Fruit fly (Drosophila melanogaster) whole organism, embryonic: ENCODE measurements around the gene CycC.

Source experiments
- Awh ChIP-seq: fragments of 200-800 bp; sonication (Bioruptor generic); IDR thresholded peaks from 2 replicates; pipeline ENCODE4, ENCODE4 v1.3.6; 2022; ENCODE audit warnings: missing biosample characterization, missing genetic modification characterization
- CG10543 ChIP-seq: fragments of 200-800 bp; sonication (Bioruptor generic); optimal IDR thresholded peaks from 3 replicates; lab custom pipeline; 2017; ENCODE audit warnings: missing biosample characterization, mild to moderate bottlenecking, missing genetic modification characterization, moderate library complexity
- CG12219 ChIP-seq: fragments of 200-800 bp; sonication (Bioruptor generic); optimal IDR thresholded peaks from 3 replicates; lab custom pipeline; 2018; ENCODE audit warnings: missing biosample characterization, mild to moderate bottlenecking, missing genetic modification characterization
- CG1233 ChIP-seq: fragments of 200-800 bp; sonication (Bioruptor generic); optimal IDR thresholded peaks from 4 replicates; lab custom pipeline; 2018; ENCODE audit warnings: missing biosample characterization, mild to moderate bottlenecking, missing genetic modification characterization
- CG12744 ChIP-seq: fragments of 200-800 bp; sonication (Bioruptor generic); optimal IDR thresholded peaks from 2 replicates; lab custom pipeline; 2016; ENCODE audit warnings: missing biosample characterization, missing genetic modification characterization
- CG14014 ChIP-seq: fragments of 200-800 bp; sonication (Bioruptor generic); IDR thresholded peaks from 2 replicates; pipeline ENCODE4 v1.3.6; 2022; ENCODE audit warnings: missing biosample characterization, missing genetic modification characterization
- CG15269 ChIP-seq: fragments of 200-800 bp; sonication (Bioruptor generic); optimal IDR thresholded peaks from 2 replicates; lab custom pipeline; 2018; ENCODE audit warnings: missing biosample characterization, mild to moderate bottlenecking, missing genetic modification characterization, moderate library complexity
- CG1792 ChIP-seq: fragments of 200-800 bp; sonication (Bioruptor generic); optimal IDR thresholded peaks from 2 replicates; lab custom pipeline; 2016; ENCODE audit warnings: missing biosample characterization, missing genetic modification characterization
- CG18599 ChIP-seq: fragments of 200-800 bp; sonication (Bioruptor generic); optimal IDR thresholded peaks from 3 replicates; lab custom pipeline; 2017; ENCODE audit warnings: missing biosample characterization, missing genetic modification characterization, mild to moderate bottlenecking, moderate library complexity, missing genetic modification reagents
- CG2120 ChIP-seq: fragments of 200-800 bp; sonication (Bioruptor generic); optimal IDR thresholded peaks from 3 replicates; lab custom pipeline; 2016; ENCODE audit warnings: missing biosample characterization, missing genetic modification characterization
- CG2202 ChIP-seq: fragments of 200-800 bp; sonication (Bioruptor generic); optimal IDR thresholded peaks from 2 replicates; lab custom pipeline; 2018; ENCODE audit warnings: missing biosample characterization, mild to moderate bottlenecking, missing genetic modification characterization
- CG31224 ChIP-seq: fragments of 200-800 bp; sonication (Bioruptor generic); IDR thresholded peaks from 2 replicates; pipeline ENCODE4 v1.3.6; 2022; ENCODE audit warnings: missing biosample characterization, missing genetic modification characterization
- CG4282 ChIP-seq: fragments of 200-800 bp; sonication (Bioruptor generic); optimal IDR thresholded peaks from 2 replicates; lab custom pipeline; 2016; ENCODE audit warnings: missing biosample characterization, missing genetic modification characterization
- CG4820 ChIP-seq: fragments of 200-800 bp; sonication (Bioruptor generic); optimal IDR thresholded peaks from 3 replicates; lab custom pipeline; 2016; ENCODE audit warnings: missing biosample characterization, missing genetic modification characterization
- CG6175 ChIP-seq: fragments of 200-800 bp; sonication (Bioruptor generic); IDR thresholded peaks from 3 replicates; pipeline ENCODE4 v1.3.6; 2022; ENCODE audit warnings: missing biosample characterization, missing genetic modification characterization
- CG6689 ChIP-seq: fragments of 200-800 bp; sonication (Bioruptor generic); IDR thresholded peaks from 2 replicates; pipeline ENCODE4 v1.3.6; 2022; ENCODE audit warnings: missing biosample characterization, missing genetic modification characterization
- CG7963 ChIP-seq: fragments of 200-800 bp; sonication (Bioruptor generic); IDR thresholded peaks from 3 replicates; pipeline ENCODE4 v1.3.6; 2022; ENCODE audit warnings: missing biosample characterization, missing genetic modification characterization; ENCODE audit not compliant: partially characterized antibody
- CG8290 ChIP-seq, 3 experiments: fragments of 200-800 bp; sonication (Bioruptor generic); optimal IDR thresholded peaks; 2 replicates each; lab custom pipeline; 2016 to 2019; ENCODE audit warnings: missing biosample characterization in 3 of 3, missing genetic modification characterization in 3 of 3, mild to moderate bottlenecking in 2 of 3, moderate library complexity in 1 of 3
- CG9437 ChIP-seq: fragments of 200-800 bp; sonication (Bioruptor generic); optimal IDR thresholded peaks from 2 replicates; lab custom pipeline; 2018; ENCODE audit warnings: missing biosample characterization, mild to moderate bottlenecking, missing genetic modification characterization
- CG9817 ChIP-seq: fragments of 200-800 bp; sonication (Bioruptor generic); optimal IDR thresholded peaks from 2 replicates; lab custom pipeline; 2018; ENCODE audit warnings: missing biosample characterization, mild to moderate bottlenecking, missing genetic modification characterization, moderate library complexity
- CkIIα-i1 ChIP-seq: fragments of 200-800 bp; sonication (Bioruptor generic); IDR thresholded peaks from 2 replicates; pipeline ENCODE4 v1.3.6; 2022; ENCODE audit warnings: missing biosample characterization, missing genetic modification characterization
- Dbx ChIP-seq: fragments of 200-800 bp; sonication (Bioruptor generic); IDR thresholded peaks from 3 replicates; pipeline ENCODE4 v1.3.6; 2022; ENCODE audit warnings: missing biosample characterization, missing genetic modification characterization
- Ets65A ChIP-seq: fragments of 200-800 bp; sonication (Bioruptor generic); peaks from one replicate; lab custom pipeline; 2016; ENCODE audit warnings: missing biosample characterization, missing genetic modification characterization
- Fer3 ChIP-seq: fragments of 200-800 bp; sonication (Bioruptor generic); optimal IDR thresholded peaks from 2 replicates; lab custom pipeline; 2018; ENCODE audit warnings: missing biosample characterization, mild to moderate bottlenecking, missing genetic modification characterization, moderate library complexity
- HLH3B ChIP-seq: fragments of 200-800 bp; sonication (Bioruptor generic); IDR thresholded peaks from 2 replicates; pipeline ENCODE4 v1.3.6; 2022; ENCODE audit warnings: missing biosample characterization, missing genetic modification characterization
- Hr51 ChIP-seq, 2 experiments: fragments of 200-800 bp; sonication (Bioruptor generic); optimal IDR thresholded peaks; 2 replicates in 1 of 2; 3 replicates in 1 of 2; lab custom pipeline; 2016 to 2018; ENCODE audit warnings: missing biosample characterization in 2 of 2, missing genetic modification characterization in 2 of 2, mild to moderate bottlenecking in 1 of 2, moderate library complexity in 1 of 2
- Neu2 ChIP-seq: fragments of 200-800 bp; sonication (Bioruptor generic); optimal IDR thresholded peaks from 3 replicates; lab custom pipeline; 2016; ENCODE audit warnings: missing biosample characterization, missing genetic modification characterization, borderline replicate concordance
- Oli ChIP-seq: fragments of 200-800 bp; sonication (Bioruptor generic); optimal IDR thresholded peaks from 2 replicates; lab custom pipeline; 2018; ENCODE audit warnings: missing biosample characterization, mild to moderate bottlenecking, missing genetic modification characterization, moderate library complexity
- Sox100B ChIP-seq: fragments of 200-800 bp; sonication (Bioruptor generic); optimal IDR thresholded peaks from 3 replicates; lab custom pipeline; 2018; ENCODE audit warnings: missing biosample characterization, mild to moderate bottlenecking, missing genetic modification characterization
- Taf1 ChIP-seq: fragments of 200-800 bp; sonication (Bioruptor generic); IDR thresholded peaks from 2 replicates; pipeline ENCODE4 v1.3.6; 2022; ENCODE audit warnings: missing biosample characterization, missing genetic modification characterization
- ato ChIP-seq: fragments of 200-800 bp; sonication (Bioruptor generic); IDR thresholded peaks from 2 replicates; pipeline ENCODE4 v1.3.6; 2022; ENCODE audit warnings: missing biosample characterization, missing genetic modification characterization; ENCODE audit not compliant: partially characterized antibody
- disco-r ChIP-seq: fragments of 200-800 bp; sonication (Bioruptor generic); optimal IDR thresholded peaks from 2 replicates; lab custom pipeline; 2016; ENCODE audit warnings: missing biosample characterization, missing genetic modification characterization
- dmrt99B ChIP-seq: fragments of 200-800 bp; sonication (Bioruptor generic); optimal IDR thresholded peaks from 2 replicates; lab custom pipeline; 2018; ENCODE audit warnings: missing biosample characterization, mild to moderate bottlenecking, missing genetic modification characterization, moderate library complexity
- dpn ChIP-seq, 2 experiments: fragments of 200-800 bp; sonication (Bioruptor generic); optimal IDR thresholded peaks; 3 replicates each; lab custom pipeline; 2016; ENCODE audit warnings: missing biosample characterization in 2 of 2, missing genetic modification characterization in 2 of 2
- fd3F ChIP-seq: fragments of 200-800 bp; sonication (Bioruptor generic); optimal IDR thresholded peaks from 2 replicates; lab custom pipeline; 2018; ENCODE audit warnings: missing biosample characterization, mild to moderate bottlenecking, missing genetic modification characterization, moderate library complexity
- gem ChIP-seq: fragments of 200-800 bp; sonication (Bioruptor generic); optimal IDR thresholded peaks from 2 replicates; lab custom pipeline; 2019; ENCODE audit warnings: missing biosample characterization, mild to moderate bottlenecking, missing genetic modification characterization, moderate library complexity
- jigr1 ChIP-seq: fragments of 200-800 bp; sonication (Bioruptor generic); IDR thresholded peaks from 3 replicates; pipeline ENCODE4 v1.3.6; 2022; ENCODE audit warnings: missing biosample characterization, missing genetic modification characterization
- phol ChIP-seq: fragments of 200-800 bp; sonication (Bioruptor generic); optimal IDR thresholded peaks from 3 replicates; lab custom pipeline; 2018; ENCODE audit warnings: missing biosample characterization, mild to moderate bottlenecking, missing genetic modification characterization, moderate library complexity
- psq ChIP-seq: fragments of 200-800 bp; sonication (Bioruptor generic); optimal IDR thresholded peaks from 2 replicates; lab custom pipeline; 2017; ENCODE audit warnings: missing biosample characterization, missing genetic modification characterization
- slbo ChIP-seq: fragments of 200-800 bp; sonication (Bioruptor generic); IDR thresholded peaks from 2 replicates; pipeline ENCODE4 v1.3.6; 2022; ENCODE audit warnings: missing biosample characterization, missing genetic modification characterization
- sr ChIP-seq: fragments of 200-800 bp; sonication (Bioruptor generic); IDR thresholded peaks from 3 replicates; pipeline ENCODE4 v1.3.6; 2022; ENCODE audit warnings: missing biosample characterization, missing genetic modification characterization
- tgo ChIP-seq: fragments of 200-800 bp; sonication (Bioruptor generic); IDR thresholded peaks from 3 replicates; pipeline ENCODE4 v1.3.6; 2022; ENCODE audit warnings: missing biosample characterization, missing genetic modification characterization
- tio ChIP-seq: fragments of 200-800 bp; sonication (Bioruptor generic); optimal IDR thresholded peaks from 2 replicates; lab custom pipeline; 2017; ENCODE audit warnings: missing biosample characterization, missing genetic modification characterization, inconsistent platforms

CycC gene

DNA sequence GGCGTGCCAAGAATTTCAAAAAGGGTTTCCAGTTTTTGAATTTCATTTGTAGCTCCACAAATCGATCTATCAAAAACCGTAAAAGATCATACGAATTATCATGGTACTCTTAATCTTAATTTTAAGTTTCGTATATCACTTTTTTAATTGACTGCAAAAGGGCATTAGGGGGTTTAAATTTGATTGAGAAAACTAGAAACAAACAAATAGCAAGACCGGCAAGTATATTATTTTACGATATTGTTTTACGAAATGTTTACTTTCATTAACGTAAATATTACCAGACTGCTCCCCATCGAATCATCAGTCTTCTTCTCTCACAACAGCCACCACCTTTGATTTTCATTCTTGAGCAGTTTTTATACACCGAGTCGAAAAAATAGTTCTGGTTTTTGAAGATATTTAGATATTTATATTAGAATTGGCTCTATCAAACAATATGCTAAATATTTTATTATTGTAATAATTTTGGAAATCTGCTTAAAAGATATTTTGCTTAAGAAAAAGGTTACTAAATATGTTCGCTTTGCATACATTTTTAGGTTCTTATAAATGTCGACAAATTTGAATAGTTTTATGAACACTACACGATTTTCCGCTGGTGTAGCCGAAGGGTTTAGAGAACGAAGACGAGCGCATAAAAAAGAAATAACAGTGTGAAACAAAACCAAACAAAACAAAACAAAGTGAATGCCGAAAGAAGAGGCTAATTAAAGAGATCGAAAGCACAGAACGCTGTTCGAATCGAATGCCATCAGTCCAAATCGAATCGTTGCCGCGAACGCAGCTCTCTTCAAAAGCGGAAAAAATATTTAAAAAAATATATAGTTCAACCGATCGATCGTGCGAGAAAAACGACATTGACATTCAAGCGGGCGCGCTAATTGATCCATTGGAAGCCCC lies 28.2 kb upstream of the CycC start, which contains the start of gene Sdr (continued):
- no peak for TF ChIP-seq HLH3B (GFP tag; lab: Robert Waterston, UW)
- TF ChIP-seq CG15269 (tag; lab: Kevin White, UChicago), result peak; percentile 32
- TF ChIP-seq sr, result no peak
- TF ChIP-seq phol (tag; lab: Kevin White, UChicago), result no peak
- no peak for TF ChIP-seq Dbx (GFP tag; lab: Robert Waterston, UW)
- TF ChIP-seq Hr51 (GFP tag; optimal IDR thresholded peaks at IDR 0.05; lab: Kevin White, UChicago), result peak in 1 of 2 experiments; percentile 27
- no peak for TF ChIP-seq CG31224 (GFP tag; lab: Robert Waterston, UW)
- no peak for TF ChIP-seq CG6175 (GFP tag; lab: Robert Waterston, UW)
- no peak for TF ChIP-seq CG14014 (GFP tag; lab: Robert Waterston, UW)
- TF ChIP-seq slbo, result no peak
- TF ChIP-seq Ets65A (GFP tag; lab: Kevin White, UChicago), result peak; percentile 18
- TF ChIP-seq Fer3 (tag; lab: Kevin White, UChicago), result peak; percentile 11
- TF ChIP-seq gem (tag; lab: Kevin White, UChicago), result peak; percentile 60
- 0 out of 2 replicates have a peak, but pooled peaks have one; percentile 23 for TF ChIP-seq CG6689 (GFP tag; lab: Robert Waterston, UW)
- no peak for TF ChIP-seq CG7963 (GFP tag; lab: Robert Waterston, UW)
- TF ChIP-seq Neu2 (GFP tag; lab: Kevin White, UChicago), result no peak
- peak; percentile 0 for TF ChIP-seq Oli (tag; lab: Kevin White, UChicago)
- peak; percentile 18 for TF ChIP-seq CG9817
- TF ChIP-seq CG9437 (GFP tag; lab: Kevin White, UChicago), result no peak
- no peak for TF ChIP-seq CG1233 (GFP tag; lab: Kevin White, UChicago)
- peak; percentile 56 for TF ChIP-seq dmrt99B
- TF ChIP-seq Awh (GFP tag; lab: Robert Waterston, UW), result no peak
- no peak for TF ChIP-seq CG2202 (tag; lab: Kevin White, UChicago)
- no peak for TF ChIP-seq tgo (GFP tag; lab: Robert Waterston, UW)
- TF ChIP-seq ato (GFP tag; lab: Robert Waterston, UW), result no peak
- no peak for TF ChIP-seq dpn (GFP tag; optimal IDR thresholded peaks at IDR 0.05; lab: Kevin White, UChicago)
- TF ChIP-seq CG4820 (GFP tag; lab: Kevin White, UChicago), result no peak
- peak; percentile 9 for TF ChIP-seq tio
- TF ChIP-seq CG4282, result no peak
- TF ChIP-seq CG10543, result peak; percentile 40
- no peak for TF ChIP-seq disco-r
- peak; percentile 3 for TF ChIP-seq Sox100B (GFP tag; lab: Kevin White, UChicago)
- no peak for TF ChIP-seq psq (GFP tag; lab: Kevin White, UChicago)
- no peak for TF ChIP-seq CG1792 (GFP tag; lab: Kevin White, UChicago)
- no peak for TF ChIP-seq CG8290 (GFP tag; optimal IDR thresholded peaks at IDR 0.05; lab: Kevin White, UChicago)
- TF ChIP-seq CG8290 (tag; optimal IDR thresholded peaks at IDR 0.05; lab: Kevin White, UChicago), result no peak
- peak; percentile 20 for TF ChIP-seq CG18599 (GFP tag; lab: Kevin White, UChicago)
- no peak for TF ChIP-seq CG12744
- TF ChIP-seq Taf1 (GFP tag; lab: Robert Waterston, UW), result no peak
- TF ChIP-seq jigr1 (GFP tag; lab: Robert Waterston, UW), result no peak
- TF ChIP-seq CG2120 (GFP tag; lab: Kevin White, UChicago), result peak; percentile 17
- TF ChIP-seq CkIIα-i1 (GFP tag; lab: Robert Waterston, UW), result no peak
- TF ChIP-seq CG12219 (GFP tag; lab: Kevin White, UChicago), result no peak
- peak; percentile 3 for TF ChIP-seq fd3F
